Worm (Caenorhabditis elegans) whole organism, late embryonic: ENCODE measurements around the gene F58E6.5.

Source experiments
- C08G9.2 ChIP-seq: sonication (generic microtip); optimal IDR thresholded peaks from 2 replicates; lab custom pipeline; 2016; ENCODE audit warnings: mild to moderate bottlenecking, missing genetic modification characterization, moderate library complexity, missing compliant biosample characterization
- C38D4.7 ChIP-seq: fragments of 200-800 bp; sonication (Bioruptor generic); optimal IDR thresholded peaks from 2 replicates; lab custom pipeline; 2018; ENCODE audit warnings: mild to moderate bottlenecking, missing genetic modification characterization, moderate library complexity, missing compliant biosample characterization
- F13H6.1 ChIP-seq: sonication (generic microtip); optimal IDR thresholded peaks from 2 replicates; lab custom pipeline; 2016; ENCODE audit warnings: missing genetic modification characterization, missing compliant biosample characterization
- K02D7.2 ChIP-seq: sonication (generic microtip); optimal IDR thresholded peaks from 2 replicates; lab custom pipeline; 2017; ENCODE audit warnings: mild to moderate bottlenecking, missing genetic modification characterization, missing compliant biosample characterization
- T23F11.4 ChIP-seq: fragments of 200-800 bp; sonication (Bioruptor generic); optimal IDR thresholded peaks from 2 replicates; lab custom pipeline; 2018; ENCODE audit warnings: mild to moderate bottlenecking, missing genetic modification characterization, missing compliant biosample characterization
- Y22D7AL.16 ChIP-seq: sonication (generic microtip); optimal IDR thresholded peaks from 2 replicates; lab custom pipeline; 2016; ENCODE audit warnings: missing genetic modification characterization, missing compliant biosample characterization
- ahr-1 ChIP-seq: sonication (generic microtip); optimal IDR thresholded peaks from 2 replicates; lab custom pipeline; 2016; ENCODE audit warnings: missing genetic modification characterization, missing compliant biosample characterization
- ceh-14 ChIP-seq: sonication (generic microtip); optimal IDR thresholded peaks from 2 replicates; lab custom pipeline; 2016; ENCODE audit warnings: missing genotype, missing genetic modification characterization, missing compliant biosample characterization
- ceh-19 ChIP-seq: fragments of 200-800 bp; sonication (Bioruptor generic); optimal IDR thresholded peaks from 2 replicates; lab custom pipeline; 2018; ENCODE audit warnings: mild to moderate bottlenecking, missing genetic modification characterization, missing compliant biosample characterization
- ceh-2 ChIP-seq: sonication (generic microtip); optimal IDR thresholded peaks from 2 replicates; lab custom pipeline; 2016; ENCODE audit warnings: missing genotype, missing genetic modification characterization, missing compliant biosample characterization
- ceh-24 ChIP-seq: sonication (generic microtip); optimal IDR thresholded peaks from 2 replicates; lab custom pipeline; 2016; ENCODE audit warnings: mild to moderate bottlenecking, missing genetic modification characterization, missing compliant biosample characterization
- ceh-31 ChIP-seq: sonication (generic microtip); optimal IDR thresholded peaks from 2 replicates; lab custom pipeline; 2016; ENCODE audit warnings: missing genetic modification characterization, missing compliant biosample characterization
- ceh-45 ChIP-seq: fragments of 200-800 bp; sonication (Bioruptor generic); IDR thresholded peaks from 2 replicates; pipeline ENCODE4 v1.3.6; 2022; ENCODE audit warnings: missing genetic modification reagents, missing genetic modification characterization, missing compliant biosample characterization
- ceh-48 ChIP-seq: sonication (generic microtip); optimal IDR thresholded peaks from 2 replicates; lab custom pipeline; 2016; ENCODE audit warnings: missing genetic modification characterization, inconsistent platforms, missing compliant biosample characterization
- ceh-6 ChIP-seq: fragments of 200-800 bp; sonication (Bioruptor generic); optimal IDR thresholded peaks from 2 replicates; lab custom pipeline; 2018; ENCODE audit warnings: mild to moderate bottlenecking, missing genetic modification characterization, missing compliant biosample characterization
- ceh-9 ChIP-seq: sonication (generic microtip); optimal IDR thresholded peaks from 2 replicates; lab custom pipeline; 2016; ENCODE audit warnings: mild to moderate bottlenecking, missing genetic modification characterization, inconsistent platforms, missing compliant biosample characterization
- che-1 ChIP-seq: sonication (generic microtip); optimal IDR thresholded peaks from 2 replicates; lab custom pipeline; 2016; ENCODE audit warnings: mild to moderate bottlenecking, missing genetic modification characterization, missing compliant biosample characterization
- dve-1 ChIP-seq: sonication (generic microtip); optimal IDR thresholded peaks from 2 replicates; lab custom pipeline; 2017; ENCODE audit warnings: antibody characterized with exemption, mild to moderate bottlenecking, missing genetic modification characterization, missing compliant biosample characterization
- elt-2 ChIP-seq: sonication (generic microtip); optimal IDR thresholded peaks from 2 replicates; lab custom pipeline; 2016; ENCODE audit warnings: missing genetic modification reagents, missing genetic modification characterization, missing compliant biosample characterization
- elt-4 ChIP-seq: sonication (generic microtip); optimal IDR thresholded peaks from 2 replicates; lab custom pipeline; 2016; ENCODE audit warnings: missing genetic modification characterization, missing compliant biosample characterization
- ets-4 ChIP-seq: sonication (generic microtip); optimal IDR thresholded peaks from 2 replicates; lab custom pipeline; 2016; ENCODE audit warnings: missing genetic modification characterization, missing compliant biosample characterization
- fax-1 ChIP-seq: sonication (generic microtip); optimal IDR thresholded peaks from 2 replicates; lab custom pipeline; 2016; ENCODE audit warnings: missing genotype, missing genetic modification characterization, missing compliant biosample characterization
- fkh-10 ChIP-seq: fragments of 150-350 bp; optimal IDR thresholded peaks from 2 replicates; lab custom pipeline; 2014; ENCODE audit warnings: missing biosample characterization, missing genetic modification reagents, missing genetic modification characterization
- gmeb-2 ChIP-seq: sonication (generic microtip); optimal IDR thresholded peaks from 2 replicates; lab custom pipeline; 2016; ENCODE audit warnings: missing genetic modification characterization, inconsistent platforms, missing compliant biosample characterization
- hlh-13 ChIP-seq: fragments of 200-800 bp; sonication (Bioruptor generic); optimal IDR thresholded peaks from 2 replicates; lab custom pipeline; 2018; ENCODE audit warnings: mild to moderate bottlenecking, missing genetic modification characterization, missing compliant biosample characterization
- hlh-15 ChIP-seq: sonication (generic microtip); optimal IDR thresholded peaks from 2 replicates; lab custom pipeline; 2016; ENCODE audit warnings: missing genetic modification characterization, missing compliant biosample characterization
- hlh-30 ChIP-seq: sonication (generic microtip); optimal IDR thresholded peaks from 2 replicates; lab custom pipeline; 2017; ENCODE audit warnings: antibody characterized with exemption, missing genetic modification characterization, missing compliant biosample characterization; ENCODE audit not compliant: insufficient read depth
- hlh-6 ChIP-seq: sonication (generic microtip); optimal IDR thresholded peaks from 2 replicates; lab custom pipeline; 2016; ENCODE audit warnings: missing genotype, missing genetic modification characterization, missing compliant biosample characterization
- hlh-8 ChIP-seq: sonication (generic microtip); optimal IDR thresholded peaks from 2 replicates; lab custom pipeline; 2016; ENCODE audit warnings: missing genotype, missing genetic modification characterization, missing compliant biosample characterization
- lin-11 ChIP-seq: fragments of 200-800 bp; sonication (Bioruptor generic); optimal IDR thresholded peaks from 2 replicates; lab custom pipeline; 2018; ENCODE audit warnings: mild to moderate bottlenecking, missing genetic modification characterization, missing compliant biosample characterization
- madf-2 ChIP-seq: sonication (generic microtip); optimal IDR thresholded peaks from 2 replicates; lab custom pipeline; 2017; ENCODE audit warnings: missing genetic modification characterization, missing compliant biosample characterization
- mec-3 ChIP-seq: sonication (generic microtip); optimal IDR thresholded peaks from 2 replicates; lab custom pipeline; 2016; ENCODE audit warnings: borderline replicate concordance, missing genetic modification characterization, missing compliant biosample characterization
- nfya-1 ChIP-seq: sonication (generic microtip); optimal IDR thresholded peaks from 2 replicates; lab custom pipeline; 2017; ENCODE audit warnings: missing genetic modification characterization, mild to moderate bottlenecking, missing compliant biosample characterization, antibody characterized with exemption, moderate library complexity
- npax-4 ChIP-seq: sonication (generic microtip); optimal IDR thresholded peaks from 2 replicates; lab custom pipeline; 2016; ENCODE audit warnings: missing genetic modification characterization, missing compliant biosample characterization
- pat-9 ChIP-seq: fragments of 200-800 bp; sonication (Bioruptor generic); optimal IDR thresholded peaks from 2 replicates; lab custom pipeline; 2018; ENCODE audit warnings: mild to moderate bottlenecking, missing genetic modification characterization, moderate library complexity, missing compliant biosample characterization
- pha-2 ChIP-seq: sonication (generic microtip); optimal IDR thresholded peaks from 2 replicates; lab custom pipeline; 2017; ENCODE audit warnings: mild to moderate bottlenecking, missing genetic modification characterization, missing compliant biosample characterization
- pha-4 ChIP-seq: fragments of 150-350 bp; optimal IDR thresholded peaks from 2 replicates; lab custom pipeline; 2018; ENCODE audit warnings: missing biosample characterization, missing genetic modification reagents, missing genetic modification characterization
- pqm-1 ChIP-seq: sonication (generic microtip); optimal IDR thresholded peaks from 2 replicates; lab custom pipeline; 2016; ENCODE audit warnings: missing genetic modification characterization, missing compliant biosample characterization
- pros-1 ChIP-seq: fragments of 150-350 bp; optimal IDR thresholded peaks from 2 replicates; lab custom pipeline; 2014; ENCODE audit warnings: missing biosample characterization, missing genetic modification reagents, missing genetic modification characterization
- rnt-1 ChIP-seq: sonication (generic microtip); optimal IDR thresholded peaks from 2 replicates; lab custom pipeline; 2016; ENCODE audit warnings: missing genetic modification characterization, missing compliant biosample characterization
- sox-2 ChIP-seq: fragments of 200-800 bp; sonication (Bioruptor generic); IDR thresholded peaks from 2 replicates; pipeline ENCODE4 v1.3.6; 2022; ENCODE audit warnings: missing genetic modification reagents, missing genetic modification characterization, missing compliant biosample characterization
- sox-4 ChIP-seq: sonication (generic microtip); optimal IDR thresholded peaks from 2 replicates; lab custom pipeline; 2017; ENCODE audit warnings: mild to moderate bottlenecking, missing genetic modification characterization, inconsistent platforms, missing compliant biosample characterization
- syd-9 ChIP-seq: sonication (generic microtip); optimal IDR thresholded peaks from 2 replicates; lab custom pipeline; 2016; ENCODE audit warnings: mild to moderate bottlenecking, missing genetic modification characterization, moderate library complexity, missing compliant biosample characterization
- tbx-7 ChIP-seq: sonication (generic microtip); optimal IDR thresholded peaks from 2 replicates; lab custom pipeline; 2016; ENCODE audit warnings: missing genotype, missing genetic modification characterization, missing compliant biosample characterization
- unc-42 ChIP-seq: sonication (generic microtip); optimal IDR thresholded peaks from 2 replicates; lab custom pipeline; 2016; ENCODE audit warnings: missing genotype, missing genetic modification characterization, missing compliant biosample characterization
- unc-86 ChIP-seq: sonication (generic microtip); optimal IDR thresholded peaks from 2 replicates; lab custom pipeline; 2016; ENCODE audit warnings: missing genetic modification characterization, missing compliant biosample characterization
- zip-5 ChIP-seq: sonication (generic microtip); optimal IDR thresholded peaks from 2 replicates; lab custom pipeline; 2016; ENCODE audit warnings: missing genetic modification characterization, missing compliant biosample characterization

F58E6.5 gene

DNA sequence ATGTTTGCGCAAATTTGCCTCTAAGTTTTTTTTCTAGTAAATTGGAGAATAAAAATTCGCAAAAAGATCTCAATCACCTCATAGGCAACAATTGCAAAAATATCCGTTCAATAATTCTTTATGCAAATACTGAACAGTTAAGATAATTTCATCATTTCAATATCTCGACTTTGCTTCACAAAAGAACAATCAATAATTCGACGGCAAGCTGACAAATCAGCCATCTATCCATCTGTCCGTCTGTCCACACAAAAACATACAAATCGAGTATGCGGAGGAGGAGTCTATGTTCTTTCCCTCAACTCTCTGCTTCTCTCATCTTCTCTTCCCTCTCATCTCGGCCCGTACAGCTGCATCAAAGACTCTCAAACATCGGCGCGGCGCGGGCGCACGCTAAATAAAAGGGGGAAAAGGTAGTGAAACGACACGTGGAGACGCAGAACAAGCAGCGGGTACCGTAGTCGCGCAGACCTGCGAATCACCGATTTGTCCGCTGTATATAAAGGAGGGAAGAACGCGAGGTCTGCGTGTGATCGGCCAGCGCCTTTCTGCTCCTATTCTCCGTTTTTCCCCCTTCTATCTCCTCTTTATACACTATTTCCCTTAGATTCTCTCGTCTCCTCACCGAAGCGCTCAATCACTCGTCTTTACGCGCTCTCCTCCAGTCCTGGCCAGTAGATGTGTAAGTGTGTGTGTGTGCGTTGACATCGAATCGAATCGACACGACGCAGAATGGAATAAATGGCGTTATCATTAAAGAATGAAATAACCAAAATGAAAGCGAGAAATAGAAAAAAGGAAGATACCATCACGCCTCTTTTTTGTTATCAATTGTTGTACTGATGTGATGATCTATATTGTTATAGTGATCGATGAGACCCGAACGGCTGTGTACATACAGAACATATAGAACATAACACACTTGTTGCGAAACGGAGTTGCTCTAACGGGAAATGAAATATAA, 23.3 kb downstream of the F58E6.5 start (continued):
- peak; percentile 100 for TF ChIP-seq nfya-1 (tag; lab: Kevin White, UChicago)
- peak; percentile 79 for TF ChIP-seq pqm-1 (tag; lab: Kevin White, UChicago)
- TF ChIP-seq ahr-1 (tag; lab: Kevin White, UChicago): peak; percentile 70
- TF ChIP-seq hlh-13 (GFP tag; lab: Kevin White, UChicago): no peak
- no peak for TF ChIP-seq K02D7.2
- no peak for TF ChIP-seq C38D4.7 (GFP tag; lab: Kevin White, UChicago)
- TF ChIP-seq sox-4 (tag; lab: Kevin White, UChicago): peak; percentile 52
- TF ChIP-seq dve-1 (tag; lab: Kevin White, UChicago): peak; percentile 64
- TF ChIP-seq unc-86 (tag; lab: Kevin White, UChicago): peak; percentile 42
- TF ChIP-seq tbx-7 (tag; lab: Kevin White, UChicago): peak; percentile 38
- peak; percentile 33 for TF ChIP-seq fax-1
- peak; percentile 75 for TF ChIP-seq fkh-10 (GFP tag; lab: Kevin White, UChicago)
- no peak for TF ChIP-seq ceh-9
- TF ChIP-seq hlh-30 (tag; lab: Kevin White, UChicago): peak; percentile 91
- peak; percentile 88 for TF ChIP-seq hlh-8 (tag; lab: Kevin White, UChicago)
- peak; percentile 60 for TF ChIP-seq hlh-6
- peak; percentile 69 for TF ChIP-seq unc-42
- peak; percentile 73 for TF ChIP-seq pha-2
- TF ChIP-seq mec-3 (tag; lab: Kevin White, UChicago): peak; percentile 38
- TF ChIP-seq pha-4: no peak
- peak; percentile 76 for TF ChIP-seq syd-9
- peak; percentile 95 for TF ChIP-seq pros-1 (tag; lab: Kevin White, UChicago)
- TF ChIP-seq lin-11 (tag; lab: Kevin White, UChicago): no peak
- TF ChIP-seq ceh-2: peak; percentile 81
- peak; percentile 12 for TF ChIP-seq ceh-48
- peak; percentile 5 for TF ChIP-seq T23F11.4
- TF ChIP-seq ceh-6 (GFP tag; lab: Kevin White, UChicago): peak; percentile 62
- TF ChIP-seq sox-2: peak; percentile 58
- TF ChIP-seq zip-5 (tag; lab: Kevin White, UChicago): no peak
- no peak for TF ChIP-seq ceh-45 (GFP tag; lab: Robert Waterston, UW)
- TF ChIP-seq ets-4 (tag; lab: Kevin White, UChicago): peak; percentile 83
- peak; percentile 3 for TF ChIP-seq npax-4 (tag; lab: Kevin White, UChicago)
- peak; percentile 74 for TF ChIP-seq C08G9.2
- TF ChIP-seq elt-4: no peak
- TF ChIP-seq ceh-31 (tag; lab: Kevin White, UChicago): peak; percentile 98
- TF ChIP-seq rnt-1: peak; percentile 94
- TF ChIP-seq F13H6.1 (tag; lab: Kevin White, UChicago): peak; percentile 94
- TF ChIP-seq hlh-15 (tag; lab: Kevin White, UChicago): no peak
- peak; percentile 82 for TF ChIP-seq elt-2 (tag; lab: Kevin White, UChicago)

DNA sequence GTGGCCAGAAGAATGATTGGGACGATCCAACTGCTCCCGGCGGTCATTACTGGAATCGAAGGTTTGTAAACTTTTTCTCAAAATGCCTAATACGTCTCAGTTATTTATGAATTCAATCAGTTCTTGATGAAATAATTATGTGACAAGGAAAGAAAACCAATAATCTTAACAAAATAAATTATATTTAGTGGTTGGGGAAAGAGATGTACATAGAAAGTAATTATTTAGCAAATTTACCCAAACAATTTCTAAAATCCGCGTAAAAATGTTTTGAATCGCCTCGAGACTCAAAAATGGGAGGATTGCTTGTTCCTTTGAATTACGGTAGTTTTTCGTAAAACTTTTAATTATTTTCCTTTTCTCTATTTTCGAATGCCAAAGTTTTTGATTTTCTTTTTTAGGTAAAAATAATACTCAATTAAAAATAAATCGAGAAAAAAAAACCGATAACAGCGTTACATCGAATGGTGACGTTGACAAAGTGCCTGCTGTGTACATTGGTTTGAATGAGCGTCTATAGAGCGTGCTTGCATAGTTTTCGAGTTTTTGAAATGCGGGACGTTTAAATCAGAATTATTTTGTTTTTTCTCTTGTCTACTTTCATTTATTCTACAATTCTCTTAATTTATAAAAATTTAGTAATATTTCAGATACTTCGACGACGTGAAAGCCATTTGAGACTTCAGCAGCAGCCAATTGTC, 24.7 kb downstream of the F58E6.5 start, which contains the start of the genes aagr-3 and drap-1:
Gene aagr-3, minus strand, starts transcription at position 51 of the 701 bp plus-strand sequence.
Gene drap-1, plus strand, starts transcription at position 645 of the 701 bp plus-strand sequence.
- TF ChIP-seq nfya-1 (tag; lab: Kevin White, UChicago) (peak; percentile 45), hlh-30 (tag; lab: Kevin White, UChicago) (no peak), ets-4 (tag; lab: Kevin White, UChicago) (no peak), ceh-31 (tag; lab: Kevin White, UChicago) (peak; percentile 2), lin-11 (tag; lab: Kevin White, UChicago) (no peak), C38D4.7 (GFP tag; lab: Kevin White, UChicago) (no peak), pha-4 (no peak), ceh-2 (no peak), pros-1 (tag; lab: Kevin White, UChicago) (no peak), sox-2 (no peak), madf-2 (tag; lab: Kevin White, UChicago) (no peak), ceh-14 (no peak), ceh-24 (no peak), Y22D7AL.16 (tag; lab: Kevin White, UChicago) (no peak), ceh-19 (GFP tag; lab: Kevin White, UChicago) (no peak), elt-2 (tag; lab: Kevin White, UChicago) (peak; percentile 14), che-1 (tag; lab: Kevin White, UChicago) (no peak), gmeb-2 (tag; lab: Kevin White, UChicago) (no peak), pat-9 (no peak)
